Fruit fly (Drosophila melanogaster) whole organism, embryonic: Measurements from ENCODE around the gene CG14668.

ENCODE experiments used
- Atf6 ChIP-seq: fragments of 200-800 bp; sonication (Bioruptor generic); IDR thresholded peaks from 2 replicates; pipeline ENCODE4 v1.3.6; 2022; ENCODE audit warnings: missing biosample characterization, missing genetic modification characterization
- Awh ChIP-seq: fragments of 200-800 bp; sonication (Bioruptor generic); IDR thresholded peaks from 2 replicates; pipeline ENCODE4, ENCODE4 v1.3.6; 2022; ENCODE audit warnings: missing biosample characterization, missing genetic modification characterization
- BtbVII ChIP-seq: fragments of 200-800 bp; sonication (Bioruptor generic); optimal IDR thresholded peaks from 3 replicates; lab custom pipeline; 2017; ENCODE audit warnings: missing biosample characterization, mild to moderate bottlenecking, missing genetic modification characterization
- Bteb2 ChIP-seq: fragments of 200-800 bp; sonication (Bioruptor generic); optimal IDR thresholded peaks from 2 replicates; lab custom pipeline; 2016; ENCODE audit warnings: missing biosample characterization, missing genetic modification characterization
- CG10431 ChIP-seq: fragments of 200-800 bp; sonication (Bioruptor generic); optimal IDR thresholded peaks from 3 replicates; lab custom pipeline; 2018; ENCODE audit warnings: missing biosample characterization, mild to moderate bottlenecking, missing genetic modification characterization
- CG10565 ChIP-seq: fragments of 200-800 bp; sonication (Bioruptor generic); optimal IDR thresholded peaks from 3 replicates; lab custom pipeline; 2016; ENCODE audit warnings: missing biosample characterization, mild to moderate bottlenecking, missing genetic modification characterization
- CG11093 ChIP-seq: fragments of 200-800 bp; sonication (Bioruptor generic); IDR thresholded peaks from 3 replicates; pipeline ENCODE4 v1.3.6; 2022; ENCODE audit warnings: missing biosample characterization, missing genetic modification characterization
- CG11695 ChIP-seq: fragments of 200-800 bp; sonication (Bioruptor generic); IDR thresholded peaks from 3 replicates; pipeline ENCODE4 v1.3.6; 2022; ENCODE audit warnings: missing biosample characterization, missing genetic modification characterization
- CG12071 ChIP-seq: fragments of 200-800 bp; sonication (Bioruptor generic); optimal IDR thresholded peaks from 3 replicates; lab custom pipeline; 2018; ENCODE audit warnings: missing biosample characterization, mild to moderate bottlenecking, missing genetic modification characterization
- CG12104 ChIP-seq: fragments of 200-800 bp; sonication (Bioruptor generic); optimal IDR thresholded peaks from 3 replicates; lab custom pipeline; 2016; ENCODE audit warnings: missing biosample characterization, missing genetic modification characterization
- CG12769 ChIP-seq: fragments of 200-800 bp; sonication (Bioruptor generic); optimal IDR thresholded peaks from 2 replicates; lab custom pipeline; 2019; ENCODE audit warnings: missing biosample characterization, mild to moderate bottlenecking, missing genetic modification characterization, moderate library complexity
- CG15011 ChIP-seq: fragments of 200-800 bp; sonication (Bioruptor generic); optimal IDR thresholded peaks from 3 replicates; lab custom pipeline; 2018; ENCODE audit warnings: missing biosample characterization, mild to moderate bottlenecking, missing genetic modification characterization
- CG16779 ChIP-seq: fragments of 200-800 bp; sonication (Bioruptor generic); IDR thresholded peaks from 2 replicates; pipeline ENCODE4 v1.3.6; 2022; ENCODE audit warnings: missing biosample characterization, missing genetic modification characterization
- CG16863 ChIP-seq: fragments of 200-800 bp; sonication (Bioruptor generic); optimal IDR thresholded peaks from 3 replicates; lab custom pipeline; 2016; ENCODE audit warnings: missing biosample characterization, missing genetic modification characterization
- CG1792 ChIP-seq: fragments of 200-800 bp; sonication (Bioruptor generic); optimal IDR thresholded peaks from 2 replicates; lab custom pipeline; 2016; ENCODE audit warnings: missing biosample characterization, missing genetic modification characterization
- CG2120 ChIP-seq: fragments of 200-800 bp; sonication (Bioruptor generic); optimal IDR thresholded peaks from 3 replicates; lab custom pipeline; 2016; ENCODE audit warnings: missing biosample characterization, missing genetic modification characterization
- CG31224 ChIP-seq: fragments of 200-800 bp; sonication (Bioruptor generic); IDR thresholded peaks from 2 replicates; pipeline ENCODE4 v1.3.6; 2022; ENCODE audit warnings: missing biosample characterization, missing genetic modification characterization
- CG32772 ChIP-seq: fragments of 200-800 bp; sonication (Bioruptor generic); IDR thresholded peaks from 2 replicates; pipeline ENCODE4 v1.3.6; 2022; ENCODE audit warnings: missing biosample characterization, missing genetic modification characterization
- CG4360 ChIP-seq: fragments of 200-800 bp; sonication (Bioruptor generic); IDR thresholded peaks from 2 replicates; pipeline ENCODE4 v1.3.6; 2022; ENCODE audit warnings: missing biosample characterization, missing genetic modification characterization
- CG4730 ChIP-seq: fragments of 200-800 bp; sonication (Bioruptor generic); IDR thresholded peaks from 2 replicates; pipeline ENCODE4 v1.3.6; 2022; ENCODE audit warnings: missing biosample characterization, missing genetic modification characterization
- CG4820 ChIP-seq: fragments of 200-800 bp; sonication (Bioruptor generic); optimal IDR thresholded peaks from 3 replicates; lab custom pipeline; 2016; ENCODE audit warnings: missing biosample characterization, missing genetic modification characterization
- CG6175 ChIP-seq: fragments of 200-800 bp; sonication (Bioruptor generic); IDR thresholded peaks from 3 replicates; pipeline ENCODE4 v1.3.6; 2022; ENCODE audit warnings: missing biosample characterization, missing genetic modification characterization
- CG6272 ChIP-seq: fragments of 200-800 bp; sonication (Bioruptor generic); IDR thresholded peaks from 2 replicates; pipeline ENCODE4 v1.3.6; 2022; ENCODE audit warnings: missing biosample characterization, missing genetic modification characterization
- CG7786 ChIP-seq: fragments of 200-800 bp; sonication (Bioruptor generic); optimal IDR thresholded peaks from 2 replicates; lab custom pipeline; 2016; ENCODE audit warnings: missing biosample characterization, missing genetic modification characterization
- D19A ChIP-seq: fragments of 200-800 bp; optimal IDR thresholded peaks from 3 replicates; lab custom pipeline; 2019; ENCODE audit warnings: missing biosample characterization, mild to moderate bottlenecking, missing genetic modification characterization, moderate library complexity
- Doc3 ChIP-seq: fragments of 200-800 bp; sonication (Bioruptor generic); IDR thresholded peaks from 3 replicates; pipeline ENCODE4 v1.3.6; 2022; ENCODE audit warnings: missing biosample characterization, missing genetic modification characterization; ENCODE audit not compliant: partially characterized antibody
- Drgx ChIP-seq: fragments of 200-800 bp; sonication (Bioruptor generic); IDR thresholded peaks from 2 replicates; pipeline ENCODE4 v1.3.6; 2022; ENCODE audit warnings: missing biosample characterization, missing genetic modification characterization
- Ets65A ChIP-seq: fragments of 200-800 bp; sonication (Bioruptor generic); peaks from one replicate; lab custom pipeline; 2016; ENCODE audit warnings: missing biosample characterization, missing genetic modification characterization
- H15 ChIP-seq: fragments of 200-800 bp; sonication (Bioruptor generic); IDR thresholded peaks from 3 replicates; pipeline ENCODE4 v1.3.6; 2022; ENCODE audit warnings: missing biosample characterization, missing genetic modification characterization
- HmgD ChIP-seq: fragments of 200-800 bp; sonication (Bioruptor generic); optimal IDR thresholded peaks from 3 replicates; lab custom pipeline; 2016; ENCODE audit warnings: missing biosample characterization, missing genetic modification characterization
- Kr ChIP-seq: fragments of 200-800 bp; sonication (Bioruptor generic); optimal IDR thresholded peaks from 2 replicates; lab custom pipeline; 2017; ENCODE audit warnings: missing biosample characterization, mild to moderate bottlenecking, missing genetic modification characterization
- Nf-YA ChIP-seq: fragments of 200-800 bp; sonication (Bioruptor generic); IDR thresholded peaks from 2 replicates; pipeline ENCODE4 v1.3.6; 2022; ENCODE audit warnings: missing biosample characterization, missing genetic modification characterization
- Oaz ChIP-seq: fragments of 200-800 bp; sonication (Bioruptor generic); IDR thresholded peaks from 2 replicates; pipeline ENCODE4 v1.3.6; 2022; ENCODE audit warnings: missing biosample characterization, missing genetic modification characterization
- Trl ChIP-seq, 3 experiments: fragments of >200 bp in 2 of 3; fragments of 200-800 bp in 1 of 3; sonication (Bioruptor generic) in 1 of 3; optimal IDR thresholded peaks; 2 replicates in 1 of 3; 3 replicates in 2 of 3; lab custom pipeline; 2016 to 2017; ENCODE audit warnings: missing biosample characterization in 1 of 3, missing genetic modification characterization in 1 of 3
- aop ChIP-seq: fragments of 200-800 bp; sonication (Bioruptor generic); IDR thresholded peaks from 2 replicates; pipeline ENCODE4 v1.3.6; 2022; ENCODE audit warnings: missing biosample characterization, missing genetic modification characterization
- bsh ChIP-seq, 2 experiments: fragments of 200-800 bp; sonication (Bioruptor generic); optimal IDR thresholded peaks; 2 replicates each; lab custom pipeline; 2017 to 2018; ENCODE audit warnings: mild to moderate bottlenecking in 2 of 2, missing biosample characterization in 2 of 2, missing genetic modification characterization in 2 of 2, moderate library complexity in 1 of 2
- grn ChIP-seq: fragments of 200-800 bp; sonication (Bioruptor generic); optimal IDR thresholded peaks from 3 replicates; lab custom pipeline; 2017; ENCODE audit warnings: missing biosample characterization, missing genetic modification characterization
- hth ChIP-seq: fragments of >200 bp; optimal IDR thresholded peaks from 2 replicates; lab custom pipeline; 2017; ENCODE audit warnings: inconsistent platforms
- knrl ChIP-seq: fragments of 200-800 bp; sonication (Bioruptor generic); IDR thresholded peaks from 3 replicates; pipeline ENCODE4 v1.3.6; 2022; ENCODE audit warnings: missing biosample characterization, missing genetic modification characterization; ENCODE audit not compliant: partially characterized antibody
- p53 ChIP-seq: fragments of 200-800 bp; sonication (Bioruptor generic); optimal IDR thresholded peaks from 2 replicates; lab custom pipeline; 2016; ENCODE audit warnings: missing biosample characterization, missing genetic modification characterization
- pan ChIP-seq, 4 experiments: fragments of >200 bp in 3 of 4; fragments of 200-800 bp in 1 of 4; sonication (Bioruptor generic) in 1 of 4; optimal IDR thresholded peaks in 3 of 4; IDR thresholded peaks in 1 of 4; 2 replicates each; pipeline versions ENCODE4 v1.3.6 to Lab custom; 2017 to 2022; ENCODE audit warnings: missing biosample characterization in 2 of 4, missing genetic modification characterization in 2 of 4, mixed read lengths in 1 of 4
- sens ChIP-seq: fragments of 200-800 bp; sonication (Bioruptor generic); peaks from one replicate; lab custom pipeline; 2016; ENCODE audit warnings: missing biosample characterization, missing genetic modification characterization
- tgo ChIP-seq: fragments of 200-800 bp; sonication (Bioruptor generic); IDR thresholded peaks from 3 replicates; pipeline ENCODE4 v1.3.6; 2022; ENCODE audit warnings: missing biosample characterization, missing genetic modification characterization
- toy ChIP-seq: fragments of 200-800 bp; sonication (Bioruptor generic); IDR thresholded peaks from 2 replicates; pipeline ENCODE4 v1.3.6; 2022; ENCODE audit warnings: missing biosample characterization, missing genetic modification characterization

Gene CG14668

DNA sequence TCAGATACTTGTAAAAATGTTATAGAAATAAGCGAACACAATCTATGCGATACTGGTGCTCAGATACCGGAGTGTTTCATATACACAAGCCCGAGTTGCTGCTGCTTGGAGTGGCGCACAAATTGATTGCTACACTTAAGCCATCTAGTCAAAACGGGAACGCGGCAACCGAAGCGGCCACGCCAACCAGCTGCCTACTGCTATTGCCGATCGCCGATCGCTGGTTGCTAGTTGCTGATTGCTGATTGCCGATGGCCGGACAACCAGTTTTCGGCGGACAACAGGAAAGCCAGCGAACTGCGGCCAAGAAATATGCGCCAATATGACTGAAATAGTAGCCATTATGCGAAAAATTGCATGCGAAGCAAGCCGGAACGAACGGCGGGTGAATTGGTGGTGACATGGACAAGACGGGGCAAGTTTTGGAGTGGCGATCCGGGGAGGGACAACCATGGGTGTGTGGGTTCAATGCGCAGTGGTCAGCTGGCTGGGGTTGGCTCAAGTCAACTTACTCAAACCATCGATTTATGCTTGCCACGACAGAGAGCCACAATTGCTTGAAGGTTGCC is 2.7 kb upstream of the CG14668 start (continued):
- TF ChIP-seq Drgx (GFP tag; lab: Robert Waterston, UW) (0 out of 2 replicates have a peak, but pooled peaks have one; percentile 7), Bteb2 (no peak), Oaz (GFP tag; lab: Robert Waterston, UW) (no peak), Kr (no peak), knrl (no peak), CG12769 (peak; percentile 54), CG32772 (GFP tag; lab: Robert Waterston, UW) (no peak), p53 (no peak), D19A (no peak), HmgD (GFP tag; lab: Kevin White, UChicago) (no peak), H15 (GFP tag; lab: Robert Waterston, UW) (no peak), Ets65A (peak; percentile 55), CG2120 (no peak), BtbVII (GFP tag; lab: Kevin White, UChicago) (no peak), CG12071 (no peak), Awh (GFP tag; lab: Robert Waterston, UW) (no peak), tgo (GFP tag; lab: Robert Waterston, UW) (no peak), hth (lab: Kevin White, UChicago) (no peak), Doc3 (GFP tag; lab: Robert Waterston, UW) (no peak), pan (optimal IDR thresholded peaks at IDR 0.05; lab: Kevin White, UChicago) (no peak), pan (GFP tag; optimal IDR thresholded peaks at IDR 0.05 in 1 of 2, IDR thresholded peaks at IDR 0.05 in 1 of 2) (no peak), CG15011 (GFP tag; lab: Kevin White, UChicago) (no peak), CG1792 (no peak), CG11695 (no peak), CG7786 (GFP tag; lab: Kevin White, UChicago) (no peak), CG4360 (GFP tag; lab: Robert Waterston, UW) (no peak), aop (GFP tag; lab: Robert Waterston, UW) (no peak), CG16863 (no peak), CG6272 (GFP tag; lab: Robert Waterston, UW) (no peak), CG11093 (GFP tag; lab: Robert Waterston, UW) (0 out of 3 replicates have a peak, but pooled peaks have one; percentile 14), Atf6 (GFP tag; lab: Robert Waterston, UW) (no peak), CG10431 (GFP tag; lab: Kevin White, UChicago) (no peak), CG4820 (GFP tag; lab: Kevin White, UChicago) (no peak), Trl (optimal IDR thresholded peaks at IDR 0.05; lab: Kevin White, UChicago) (no peak), Trl (GFP tag; optimal IDR thresholded peaks at IDR 0.05; lab: Kevin White, UChicago) (no peak), CG31224 (no peak), CG10565 (GFP tag; lab: Kevin White, UChicago) (no peak), CG12104 (GFP tag; lab: Kevin White, UChicago) (no peak), CG4730 (GFP tag; lab: Robert Waterston, UW) (no peak), grn (peak; percentile 29), Nf-YA (no peak), CG6175 (GFP tag; lab: Robert Waterston, UW) (peak; percentile 53; the same call in 1 of the 3 replicates)

DNA sequence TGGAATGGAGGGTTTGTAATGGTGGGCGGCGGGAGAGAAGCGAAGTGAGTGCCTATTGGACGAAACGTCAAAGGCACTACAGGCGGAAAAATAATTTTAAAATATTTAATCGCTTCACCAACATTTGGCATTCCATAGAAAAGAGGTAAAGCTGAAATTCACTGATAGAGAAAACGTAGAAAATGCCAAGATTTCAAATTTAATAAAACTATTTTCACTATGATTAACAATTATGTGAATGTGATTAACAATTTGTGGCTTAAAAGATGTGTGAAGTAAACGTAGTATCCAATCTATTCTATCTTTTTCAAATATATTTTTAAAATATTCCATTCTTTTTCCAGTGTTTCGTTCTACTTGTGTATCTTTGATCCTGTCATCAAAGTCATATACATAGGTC is 2.0 kb upstream of the CG14668 start:
- TF ChIP-seq toy (no peak), bsh (GFP tag; optimal IDR thresholded peaks at IDR 0.05; lab: Kevin White, UChicago) (peak in 1 of 2 experiments; percentile 4), Drgx (GFP tag; lab: Robert Waterston, UW) (peak; percentile 29; the same call in 1 of the 2 replicates), CG16779 (GFP tag; lab: Robert Waterston, UW) (no peak), sens (GFP tag; lab: Kevin White, UChicago) (peak; percentile 59)
